Worm (Caenorhabditis elegans) whole organism, L4/young adult: ENCODE results near the gene trx-5.

ENCODE experiments used
- dao-5 ChIP-seq: sonication (generic microtip); optimal IDR thresholded peaks from 2 replicates; lab custom pipeline; 2016; ENCODE audit warnings: missing genotype, missing genetic modification characterization, moderate library complexity, missing compliant biosample characterization
- him-1 ChIP-seq: sonication (generic microtip); optimal IDR thresholded peaks from 2 replicates; lab custom pipeline; 2016; ENCODE audit warnings: missing genotype, missing genetic modification reagents, missing genetic modification characterization, missing compliant biosample characterization

ce11 chrV:1488642-1489041 lies 45.6 kb downstream of the trx-5 start:
- TF ChIP-seq dao-5 (tag; lab: Kevin White, UChicago) (no peak), him-1 (tag; lab: Kevin White, UChicago) (no peak)
